Worm (Caenorhabditis elegans): Measurements from ENCODE around the gene Y105C5B.17.

Gene Y105C5B.17

ce11 chrIV:15940811-15941210, 22.1 kb upstream of the Y105C5B.17 start:
- no peak for TF ChIP-seq nhr-179 (tag; optimal IDR thresholded peaks at IDR 0.05)
- TF ChIP-seq B0336.3 (GFP tag; IDR thresholded peaks at IDR 0.05): no peak
- TF ChIP-seq egl-18 (GFP tag; IDR thresholded peaks at IDR 0.05): 0 out of 2 replicates have a peak, but pooled peaks have one; percentile 12
- TF ChIP-seq sptf-2 (GFP tag; optimal IDR thresholded peaks at IDR 0.05): no peak
- TF ChIP-seq hsf-1 (GFP tag; IDR thresholded peaks at IDR 0.05): no peak
- no peak for TF ChIP-seq tlf-1 (GFP tag; optimal IDR thresholded peaks at IDR 0.05)
- 0 out of 2 replicates have a peak, but pooled peaks have one; percentile 52 for TF ChIP-seq lin-26 (GFP tag; IDR thresholded peaks at IDR 0.05)
- no peak for TF ChIP-seq aptf-3 (GFP tag; IDR thresholded peaks at IDR 0.05)
- TF ChIP-seq mel-28 (tag; optimal IDR thresholded peaks at IDR 0.05; ENCODE audit: borderline replicate concordance): no peak
- TF ChIP-seq F10E7.11 (tag; optimal IDR thresholded peaks at IDR 0.05): no peak
- TF ChIP-seq snpc-1.1 (tag; optimal IDR thresholded peaks at IDR 0.05; ENCODE audit: insufficient read depth): peak; percentile 41
- TF ChIP-seq pha-4 (tag; optimal IDR thresholded peaks at IDR 0.05): no peak
- TF ChIP-seq nfya-1 (tag; optimal IDR thresholded peaks at IDR 0.05; ENCODE audit: borderline replicate concordance, insufficient read depth): no peak
- TF ChIP-seq fkh-3 (tag; optimal IDR thresholded peaks at IDR 0.05): no peak
- no peak for TF ChIP-seq hlh-26 (GFP tag; conservative IDR thresholded peaks at IDR 0.05)
- no peak for TF ChIP-seq snpc-4 (GFP tag; optimal IDR thresholded peaks at IDR 0.05)
- TF ChIP-seq snpc-4 (tag; optimal IDR thresholded peaks at IDR 0.05): peak in 2 of 4 experiments; percentile 21 to 91
- TF ChIP-seq egl-44 (GFP tag; IDR thresholded peaks at IDR 0.05): no peak
- TF ChIP-seq ceh-79 (tag; optimal IDR thresholded peaks at IDR 0.05): no peak
- TF ChIP-seq atf-7 (tag; optimal IDR thresholded peaks at IDR 0.05): no peak
- no peak for TF ChIP-seq ceh-91 (GFP tag; IDR thresholded peaks at IDR 0.05)
- TF ChIP-seq nhr-27 (tag; optimal IDR thresholded peaks at IDR 0.05): no peak
- TF ChIP-seq dox-1 (GFP tag; IDR thresholded peaks at IDR 0.05): 0 out of 2 replicates have a peak, but pooled peaks have one; percentile 10
- TF ChIP-seq attf-6 (GFP tag; IDR thresholded peaks at IDR 0.05): peak; percentile 77
- peak; percentile 65 for TF ChIP-seq zfh-2 (GFP tag; conservative IDR thresholded peaks at IDR 0.05)
- TF ChIP-seq ztf-3 (GFP tag; optimal IDR thresholded peaks at IDR 0.05): no peak
- TF ChIP-seq cebp-2 (GFP tag; IDR thresholded peaks at IDR 0.05): no peak

- no peak for TF ChIP-seq nhr-90 (tag; optimal IDR thresholded peaks at IDR 0.05)
- TF ChIP-seq fkh-3 (tag; optimal IDR thresholded peaks at IDR 0.05): no peak
- TF ChIP-seq ceh-79 (tag; optimal IDR thresholded peaks at IDR 0.05): no peak
- TF ChIP-seq F57C9.4 (tag; optimal IDR thresholded peaks at IDR 0.05): no peak
- no peak for TF ChIP-seq nhr-27 (tag; optimal IDR thresholded peaks at IDR 0.05)
- TF ChIP-seq hlh-26 (GFP tag; conservative IDR thresholded peaks at IDR 0.05): no peak
- no peak for TF ChIP-seq tbx-9 (tag; optimal IDR thresholded peaks at IDR 0.05; ENCODE audit: borderline replicate concordance)
- TF ChIP-seq rcor-1 (GFP tag; IDR thresholded peaks at IDR 0.05): no peak
- no peak for TF ChIP-seq nfya-1 (tag; optimal IDR thresholded peaks at IDR 0.05; ENCODE audit: borderline replicate concordance, insufficient read depth)
- no peak for TF ChIP-seq him-1 (tag; optimal IDR thresholded peaks at IDR 0.05)
- no peak for TF ChIP-seq lin-26 (GFP tag; IDR thresholded peaks at IDR 0.05)
- TF ChIP-seq Y53F4B.3 (GFP tag; IDR thresholded peaks at IDR 0.05): no peak
- no peak for TF ChIP-seq nhr-120 (GFP tag; IDR thresholded peaks at IDR 0.05)
- TF ChIP-seq Y95B8A.8 (GFP tag; IDR thresholded peaks at IDR 0.05): no peak
- no peak for TF ChIP-seq sea-2 (GFP tag; IDR thresholded peaks at IDR 0.05)
- no peak for TF ChIP-seq egl-44 (GFP tag; IDR thresholded peaks at IDR 0.05)
- TF ChIP-seq attf-6 (GFP tag; IDR thresholded peaks at IDR 0.05): no peak
- TF ChIP-seq unc-62 (GFP tag; optimal IDR thresholded peaks at IDR 0.05): no peak
These were observed 21.5 kb upstream of the Y105C5B.17 start, which contains the start of gene Y105C5B.11 for ce11 chrIV:15941403-15941802. Y105C5B.11 (minus strand) TSS chrIV:15941503.

ce11 chrIV:15946507-15946906, 16.4 kb upstream of the Y105C5B.17 start, which contains the start of gene skr-10:
skr-10 (plus strand) TSS chrIV:15946807.
- TF ChIP-seq ztf-28 (GFP tag; IDR thresholded peaks at IDR 0.05) (no peak), hrde-1 (tag; optimal IDR thresholded peaks at IDR 0.05; ENCODE audit: borderline replicate concordance) (no peak), C17E4.6 (GFP tag; IDR thresholded peaks at IDR 0.05) (no peak), madf-3 (GFP tag; IDR thresholded peaks at IDR 0.05) (no peak), tbp1 (GFP tag; optimal IDR thresholded peaks at IDR 0.05) (no peak), K12H6.12 (tag; optimal IDR thresholded peaks at IDR 0.05) (no peak), Y67H2A.10 (GFP tag; conservative IDR thresholded peaks at IDR 0.05) (no peak), bed-1 (GFP tag; IDR thresholded peaks at IDR 0.05) (no peak), ama-1 (optimal IDR thresholded peaks at IDR 0.05) (no peak), ama-1 (GFP tag; optimal IDR thresholded peaks at IDR 0.05) (no peak), aptf-2 (GFP tag; conservative IDR thresholded peaks at IDR 0.05) (no peak), hmg-1.2 (GFP tag; IDR thresholded peaks at IDR 0.05) (no peak)
